Fruit fly (Drosophila melanogaster) whole organism, prepupa: ENCODE measurements around the gene CG7650.

Source experiments
- CG10631 ChIP-seq: fragments of 200-800 bp; sonication (Bioruptor generic); optimal IDR thresholded peaks from 2 replicates; lab custom pipeline; 2016; ENCODE audit warnings: missing biosample characterization, missing genetic modification characterization
- CG11294 ChIP-seq: fragments of 200-800 bp; sonication (Bioruptor generic); IDR thresholded peaks from 2 replicates; pipeline ENCODE4 v1.3.6; 2022; ENCODE audit warnings: missing biosample characterization, missing genetic modification characterization
- CG11762 ChIP-seq: fragments of 200-800 bp; sonication (Bioruptor generic); optimal IDR thresholded peaks from 3 replicates; lab custom pipeline; 2016; ENCODE audit warnings: missing biosample characterization, missing genetic modification characterization; ENCODE audit not compliant: insufficient read depth
- CG15336 ChIP-seq: fragments of 200-800 bp; sonication (Bioruptor generic); IDR thresholded peaks from 2 replicates; pipeline ENCODE4 v1.3.6; 2022; ENCODE audit warnings: missing biosample characterization, missing genetic modification characterization
- CG3032 ChIP-seq: fragments of 200-800 bp; optimal IDR thresholded peaks from 2 replicates; lab custom pipeline; 2019; ENCODE audit warnings: missing biosample characterization, mild to moderate bottlenecking, missing genetic modification characterization, moderate library complexity
- CG32006 ChIP-seq: fragments of 200-800 bp; sonication (Bioruptor generic); optimal IDR thresholded peaks from 3 replicates; lab custom pipeline; 2017; ENCODE audit warnings: missing biosample characterization, mild to moderate bottlenecking, missing genetic modification characterization
- CG34406 ChIP-seq: fragments of 200-800 bp; sonication (Bioruptor generic); optimal IDR thresholded peaks from 3 replicates; lab custom pipeline; 2016; ENCODE audit warnings: missing biosample characterization, missing genetic modification characterization
- CG3919 ChIP-seq: fragments of 200-800 bp; sonication (Bioruptor generic); optimal IDR thresholded peaks from 3 replicates; lab custom pipeline; 2016; ENCODE audit warnings: missing biosample characterization, missing genetic modification characterization
- CG4318 ChIP-seq: fragments of 200-800 bp; sonication (Bioruptor generic); optimal IDR thresholded peaks from 3 replicates; lab custom pipeline; 2017; ENCODE audit warnings: missing biosample characterization, mild to moderate bottlenecking, missing genetic modification characterization
- CG6163 ChIP-seq: fragments of 200-800 bp; sonication (Bioruptor generic); IDR thresholded peaks from 3 replicates; pipeline ENCODE4 v1.3.6; 2022; ENCODE audit warnings: missing biosample characterization, missing genetic modification characterization
- CG6276 ChIP-seq: fragments of 200-800 bp; sonication (Bioruptor generic); optimal IDR thresholded peaks from 2 replicates; lab custom pipeline; 2017; ENCODE audit warnings: missing biosample characterization, mild to moderate bottlenecking, missing genetic modification characterization
- CG6792 ChIP-seq: fragments of 200-800 bp; sonication (Bioruptor generic); optimal IDR thresholded peaks from 3 replicates; lab custom pipeline; 2016; ENCODE audit warnings: missing biosample characterization, missing genetic modification characterization
- CG6808 ChIP-seq: fragments of 200-800 bp; sonication (Bioruptor generic); optimal IDR thresholded peaks from 3 replicates; lab custom pipeline; 2017; ENCODE audit warnings: missing biosample characterization, missing genetic modification characterization, mild to moderate bottlenecking, moderate library complexity, missing genetic modification reagents
- CG6854 ChIP-seq: fragments of 200-800 bp; sonication (Bioruptor generic); optimal IDR thresholded peaks from 2 replicates; lab custom pipeline; 2017; ENCODE audit warnings: missing biosample characterization, mild to moderate bottlenecking, missing genetic modification characterization
- CG8119 ChIP-seq: fragments of 200-800 bp; sonication (Bioruptor generic); IDR thresholded peaks from 3 replicates; pipeline ENCODE4 v1.3.6; 2022; ENCODE audit warnings: missing biosample characterization, missing genetic modification characterization
- CG8319 ChIP-seq: fragments of 200-800 bp; sonication (Bioruptor generic); optimal IDR thresholded peaks from 3 replicates; lab custom pipeline; 2016; ENCODE audit warnings: missing biosample characterization, missing genetic modification characterization
- CG8632 ChIP-seq: fragments of 200-800 bp; sonication (Bioruptor generic); optimal IDR thresholded peaks from 3 replicates; lab custom pipeline; 2016; ENCODE audit warnings: missing biosample characterization, missing genetic modification characterization
- Eip75B ChIP-seq: fragments of 200-800 bp; sonication (Bioruptor generic); optimal IDR thresholded peaks from 3 replicates; lab custom pipeline; 2016; ENCODE audit warnings: missing biosample characterization, missing genetic modification characterization
- Eip78C ChIP-seq: fragments of 200-800 bp; sonication (Bioruptor generic); peaks from one replicate; lab custom pipeline; 2016; ENCODE audit warnings: missing biosample characterization, missing genetic modification characterization
- Eip93F ChIP-seq: fragments of 200-800 bp; sonication (Bioruptor generic); optimal IDR thresholded peaks from 2 replicates; lab custom pipeline; 2016; ENCODE audit warnings: missing biosample characterization, mild to moderate bottlenecking, missing genetic modification characterization
- Ets21C ChIP-seq: fragments of 200-800 bp; sonication (Bioruptor generic); optimal IDR thresholded peaks from 3 replicates; lab custom pipeline; 2016; ENCODE audit warnings: missing biosample characterization, missing genetic modification characterization
- Gug ChIP-seq: fragments of 200-800 bp; sonication (Bioruptor generic); IDR thresholded peaks from 2 replicates; pipeline ENCODE4 v1.3.6; 2022; ENCODE audit warnings: missing biosample characterization, missing genetic modification characterization
- Hr38 ChIP-seq: sonication (Bioruptor generic); optimal IDR thresholded peaks from 2 replicates; lab custom pipeline; 2016; ENCODE audit warnings: missing biosample characterization, missing genetic modification characterization
- Hr4 ChIP-seq: fragments of 200-800 bp; sonication (Bioruptor generic); optimal IDR thresholded peaks from 3 replicates; lab custom pipeline; 2016; ENCODE audit warnings: missing biosample characterization, missing genetic modification characterization
- Lpt ChIP-seq: fragments of 200-800 bp; sonication (Bioruptor generic); optimal IDR thresholded peaks from 3 replicates; lab custom pipeline; 2016; ENCODE audit warnings: missing biosample characterization, missing genetic modification characterization
- Met ChIP-seq: fragments of 200-800 bp; sonication (Bioruptor generic); optimal IDR thresholded peaks from 3 replicates; lab custom pipeline; 2016; ENCODE audit warnings: missing biosample characterization, missing genetic modification characterization
- OdsH ChIP-seq: fragments of 200-800 bp; sonication (Bioruptor generic); optimal IDR thresholded peaks from 3 replicates; lab custom pipeline; 2016; ENCODE audit warnings: missing biosample characterization, missing genetic modification characterization
- Sox102F ChIP-seq: fragments of 200-800 bp; sonication (Bioruptor generic); optimal IDR thresholded peaks from 2 replicates; lab custom pipeline; 2016; ENCODE audit warnings: missing biosample characterization, mild to moderate bottlenecking, missing genetic modification characterization
- achi ChIP-seq: fragments of 200-800 bp; sonication (Bioruptor generic); optimal IDR thresholded peaks from 3 replicates; lab custom pipeline; 2016; ENCODE audit warnings: missing biosample characterization, missing genetic modification characterization
- acj6 ChIP-seq: fragments of 200-800 bp; sonication (Bioruptor generic); optimal IDR thresholded peaks from 3 replicates; lab custom pipeline; 2016; ENCODE audit warnings: missing biosample characterization, missing genetic modification characterization
- cyc ChIP-seq: fragments of 200-800 bp; sonication (Bioruptor generic); optimal IDR thresholded peaks from 3 replicates; lab custom pipeline; 2016; ENCODE audit warnings: missing biosample characterization, missing genetic modification characterization
- dac ChIP-seq: fragments of 200-800 bp; sonication (Bioruptor generic); optimal IDR thresholded peaks from 2 replicates; lab custom pipeline; 2017; ENCODE audit warnings: missing biosample characterization, mild to moderate bottlenecking, missing genetic modification characterization
- eg ChIP-seq: fragments of 200-800 bp; sonication (Bioruptor generic); IDR thresholded peaks from 3 replicates; pipeline ENCODE4 v1.3.6; 2022; ENCODE audit warnings: missing biosample characterization, missing genetic modification characterization
- esn ChIP-seq: fragments of 200-800 bp; sonication (Bioruptor generic); optimal IDR thresholded peaks from 2 replicates; lab custom pipeline; 2016; ENCODE audit warnings: missing biosample characterization, mild to moderate bottlenecking, missing genetic modification characterization, moderate library complexity
- fd59A ChIP-seq: fragments of 200-800 bp; sonication (Bioruptor generic); optimal IDR thresholded peaks from 2 replicates; lab custom pipeline; 2017; ENCODE audit warnings: missing biosample characterization, mild to moderate bottlenecking, missing genetic modification characterization, missing genetic modification reagents
- fd85E ChIP-seq: fragments of 200-800 bp; sonication (Bioruptor generic); optimal IDR thresholded peaks from 3 replicates; lab custom pipeline; 2016; ENCODE audit warnings: missing biosample characterization, missing genetic modification characterization
- fkh ChIP-seq: fragments of 200-800 bp; sonication (Bioruptor generic); optimal IDR thresholded peaks from 3 replicates; lab custom pipeline; 2017; ENCODE audit warnings: missing biosample characterization, mild to moderate bottlenecking, missing genetic modification characterization, moderate library complexity
- lz ChIP-seq: fragments of 200-800 bp; sonication (Bioruptor generic); optimal IDR thresholded peaks from 3 replicates; lab custom pipeline; 2016; ENCODE audit warnings: missing biosample characterization, missing genetic modification characterization
- net ChIP-seq: fragments of 200-800 bp; sonication (Bioruptor generic); optimal IDR thresholded peaks from 3 replicates; lab custom pipeline; 2016; ENCODE audit warnings: missing biosample characterization, missing genetic modification characterization
- pdm3 ChIP-seq: fragments of 200-800 bp; sonication (Bioruptor generic); optimal IDR thresholded peaks from 3 replicates; lab custom pipeline; 2016; ENCODE audit warnings: missing biosample characterization, missing genetic modification characterization
- ss ChIP-seq, 2 experiments: fragments of 200-800 bp; sonication (Bioruptor generic); optimal IDR thresholded peaks; 2 replicates in 1 of 2; 3 replicates in 1 of 2; lab custom pipeline; 2017 to 2018; ENCODE audit warnings: mild to moderate bottlenecking in 2 of 2, missing biosample characterization in 2 of 2, missing genetic modification characterization in 2 of 2, moderate library complexity in 1 of 2
- topi ChIP-seq: fragments of 200-800 bp; sonication (Bioruptor generic); optimal IDR thresholded peaks from 3 replicates; lab custom pipeline; 2016; ENCODE audit warnings: missing biosample characterization, missing genetic modification characterization

The CG7650 gene

DNA sequence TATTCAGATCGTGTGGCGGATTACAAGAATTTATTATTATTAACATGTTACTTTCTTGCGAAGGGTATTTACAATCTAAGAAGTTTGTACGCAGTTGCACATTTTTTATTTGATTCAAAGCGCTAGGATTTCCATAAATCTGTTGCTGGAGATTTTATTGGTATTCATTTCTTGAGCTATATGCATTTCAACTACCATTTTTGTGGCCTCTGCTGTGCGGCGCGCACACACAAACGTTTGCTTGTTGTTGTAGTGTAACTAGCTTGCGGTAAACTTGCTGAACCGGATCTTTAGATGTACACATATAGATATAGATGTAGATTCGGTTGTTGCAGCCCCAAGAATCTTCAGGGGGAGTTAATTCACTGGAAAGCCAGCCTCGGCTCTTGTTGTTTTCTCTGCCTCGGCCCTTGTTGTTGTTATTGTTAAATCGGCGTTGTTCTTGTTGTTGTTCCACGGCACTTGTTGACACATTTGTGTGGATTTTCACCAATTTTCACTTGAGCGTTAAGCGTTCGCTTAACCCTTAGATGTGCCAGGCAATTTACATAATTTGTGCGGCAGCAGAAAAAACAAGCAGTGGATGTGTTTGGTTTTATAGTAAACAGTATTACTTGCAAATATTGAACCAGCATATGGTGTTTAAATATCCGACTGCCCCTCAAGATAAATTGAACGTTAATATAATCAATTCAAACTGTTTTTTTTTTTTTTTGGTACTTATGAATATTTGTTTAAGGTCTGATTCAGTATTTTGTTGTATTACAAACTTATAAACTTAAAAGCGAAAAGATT lies 19.2 kb downstream of the CG7650 start:
- TF ChIP-seq CG3032 = peak; percentile 7
- peak; percentile 0 for TF ChIP-seq Eip75B (GFP tag; lab: Kevin White, UChicago)
- TF ChIP-seq CG6792 (GFP tag; lab: Kevin White, UChicago) = no peak
- peak; percentile 39; the same call in 1 of the 2 replicates for TF ChIP-seq CG15336 (GFP tag; lab: Robert Waterston, UW)
- TF ChIP-seq Hr38 (GFP tag; lab: Kevin White, UChicago) = no peak
- TF ChIP-seq CG8119 (GFP tag; lab: Robert Waterston, UW) = peak; percentile 18; the same call in 1 of the 3 replicates
- TF ChIP-seq fd59A (GFP tag; lab: Kevin White, UChicago) = peak; percentile 2
- no peak for TF ChIP-seq CG8319
- TF ChIP-seq fkh (GFP tag; lab: Kevin White, UChicago) = peak; percentile 86
- no peak for TF ChIP-seq dac
- peak; percentile 18 for TF ChIP-seq Hr4 (GFP tag; lab: Kevin White, UChicago)
- peak; percentile 45 for TF ChIP-seq Eip78C (GFP tag; lab: Kevin White, UChicago)
- TF ChIP-seq pdm3 = peak; percentile 13
- no peak for TF ChIP-seq ss (GFP tag; optimal IDR thresholded peaks at IDR 0.05; lab: Kevin White, UChicago)
- TF ChIP-seq CG32006 = peak; percentile 19
- TF ChIP-seq cyc (GFP tag; lab: Kevin White, UChicago) = no peak
- peak; percentile 9 for TF ChIP-seq acj6 (GFP tag; lab: Kevin White, UChicago)
- TF ChIP-seq Lpt (GFP tag; lab: Kevin White, UChicago) = no peak
- TF ChIP-seq CG11294 (GFP tag; lab: Robert Waterston, UW) = no peak
- TF ChIP-seq CG6276 (GFP tag; lab: Kevin White, UChicago) = no peak
- no peak for TF ChIP-seq Ets21C (GFP tag; lab: Kevin White, UChicago)
- no peak for TF ChIP-seq CG6808 (GFP tag; lab: Kevin White, UChicago)
- TF ChIP-seq lz (GFP tag; lab: Kevin White, UChicago) = no peak
- peak; percentile 3 for TF ChIP-seq OdsH (GFP tag; lab: Kevin White, UChicago)
- no peak for TF ChIP-seq CG8632
- peak; percentile 52; the same call in 2 of the 3 replicates for TF ChIP-seq eg (GFP tag; lab: Robert Waterston, UW)
- TF ChIP-seq, all 60 proteins: peak for 13

DNA sequence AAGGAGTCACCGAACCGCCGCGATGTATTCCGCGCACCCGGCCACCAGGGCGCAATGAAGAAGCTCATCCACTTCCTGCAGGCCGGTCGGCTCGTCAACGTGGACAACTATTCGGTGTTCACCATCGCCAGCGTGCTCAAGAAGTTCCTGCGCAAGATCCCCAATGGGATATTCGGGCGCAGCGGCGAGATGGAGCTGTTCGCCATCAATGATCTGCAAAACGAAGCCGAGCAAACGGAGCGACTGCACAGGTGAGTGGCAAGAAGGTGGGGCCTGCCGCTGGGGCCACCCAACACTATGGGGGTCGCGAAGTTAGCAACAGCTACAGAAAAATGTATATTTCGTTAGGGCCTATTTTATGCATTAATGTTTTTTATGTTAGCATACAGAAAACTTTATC lies 20.4 kb downstream of the CG7650 start:
- TF ChIP-seq ss (GFP tag; optimal IDR thresholded peaks at IDR 0.05; lab: Kevin White, UChicago) (no peak), fd59A (GFP tag; lab: Kevin White, UChicago) (no peak), acj6 (GFP tag; lab: Kevin White, UChicago) (no peak), CG6854 (GFP tag; lab: Kevin White, UChicago) (no peak), Sox102F (GFP tag; lab: Kevin White, UChicago) (no peak), Lpt (GFP tag; lab: Kevin White, UChicago) (no peak), esn (no peak), topi (no peak), Gug (GFP tag; lab: Robert Waterston, UW) (no peak), CG10631 (GFP tag; lab: Kevin White, UChicago) (no peak), CG15336 (GFP tag; lab: Robert Waterston, UW) (no peak), Met (GFP tag; lab: Kevin White, UChicago) (no peak), cyc (GFP tag; lab: Kevin White, UChicago) (no peak), CG32006 (peak; percentile 32), Eip93F (GFP tag; lab: Kevin White, UChicago) (no peak), Eip75B (GFP tag; lab: Kevin White, UChicago) (no peak), CG6163 (GFP tag; lab: Robert Waterston, UW) (peak; percentile 25; the same call in 1 of the 3 replicates), CG6792 (GFP tag; lab: Kevin White, UChicago) (no peak), CG8319 (no peak), achi (no peak), net (GFP tag; lab: Kevin White, UChicago) (no peak), eg (GFP tag; lab: Robert Waterston, UW) (peak; percentile 32; the same call in 1 of the 3 replicates), CG3032 (no peak), Hr4 (GFP tag; lab: Kevin White, UChicago) (peak; percentile 3), CG3919 (GFP tag; lab: Kevin White, UChicago) (no peak), CG34406 (GFP tag; lab: Kevin White, UChicago) (no peak), OdsH (GFP tag; lab: Kevin White, UChicago) (peak; percentile 21), CG8119 (GFP tag; lab: Robert Waterston, UW) (no peak), CG11762 (GFP tag; lab: Kevin White, UChicago) (no peak), CG4318 (GFP tag; lab: Kevin White, UChicago) (no peak), Hr38 (GFP tag; lab: Kevin White, UChicago) (no peak), fd85E (no peak)
